Worm (Caenorhabditis elegans): ENCODE measurements around the gene nekl-4.

- TF ChIP-seq ces-1 (GFP tag; optimal IDR thresholded peaks at IDR 0.05) (no peak), elt-3 (tag; optimal IDR thresholded peaks at IDR 0.05) (no peak), lin-13 (tag; optimal IDR thresholded peaks at IDR 0.05) (no peak), zip-8 (tag; optimal IDR thresholded peaks at IDR 0.05) (no peak), M03D4.4 (tag; optimal IDR thresholded peaks at IDR 0.05) (no peak), nhr-237 (tag; optimal IDR thresholded peaks at IDR 0.05) (no peak), mab-5 (tag; optimal IDR thresholded peaks at IDR 0.05) (no peak), pha-4 (tag; optimal IDR thresholded peaks at IDR 0.05) (no peak), ceh-39 (tag; optimal IDR thresholded peaks at IDR 0.05) (no peak), nhr-28 (tag; optimal IDR thresholded peaks at IDR 0.05) (no peak)
Measured at ce11 chrIII:5503669-5504068, 13.7 kb downstream of the nekl-4 start.

Data from whole organism, mixed stage, embryonic.